Worm (Caenorhabditis elegans) whole organism, mixed stage, embryonic: ENCODE measurements around the gene sdz-26.
"Not testable (repeated sequence)": the region's sequence is repeated elsewhere in the genome, so short reads cannot be mapped to it uniquely, and the experiment has no call there.

Experiments
- blmp-1 ChIP-seq: fragments of 150-350 bp; optimal IDR thresholded peaks from 2 replicates; lab custom pipeline; 2014; ENCODE audit warnings: missing biosample characterization, missing genetic modification characterization
- ces-1 ChIP-seq: fragments of 150-350 bp; optimal IDR thresholded peaks from 2 replicates; lab custom pipeline; 2014; ENCODE audit warnings: missing biosample characterization, missing genetic modification reagents, missing genetic modification characterization
- cnd-1 ChIP-seq: fragments of 200-800 bp; sonication (Bioruptor generic); optimal IDR thresholded peaks from 2 replicates; lab custom pipeline; 2018; ENCODE audit warnings: mild to moderate bottlenecking, missing genetic modification characterization, missing compliant biosample characterization
- lsy-2 ChIP-seq: fragments of 150-350 bp; optimal IDR thresholded peaks from 2 replicates; lab custom pipeline; 2014; ENCODE audit warnings: missing biosample characterization, missing genetic modification characterization
- mep-1 ChIP-seq: fragments of 150-350 bp; optimal IDR thresholded peaks from 2 replicates; lab custom pipeline; 2017; ENCODE audit warnings: missing biosample characterization, missing genetic modification reagents, missing genetic modification characterization, inconsistent platforms
- mls-2 ChIP-seq: sonication (generic microtip); optimal IDR thresholded peaks from 2 replicates; lab custom pipeline; 2016; ENCODE audit warnings: mild to moderate bottlenecking, missing genetic modification characterization, moderate library complexity, missing compliant biosample characterization
- nhr-28 ChIP-seq: fragments of 150-350 bp; optimal IDR thresholded peaks from 2 replicates; lab custom pipeline; 2014; ENCODE audit warnings: missing biosample characterization, missing genetic modification characterization
- nhr-76 ChIP-seq: sonication (generic microtip); optimal IDR thresholded peaks from 2 replicates; lab custom pipeline; 2017; ENCODE audit warnings: missing biosample characterization, missing genetic modification characterization
- unc-39 ChIP-seq: fragments of 150-350 bp; optimal IDR thresholded peaks from 2 replicates; lab custom pipeline; 2014; ENCODE audit warnings: missing biosample characterization, missing genetic modification characterization
- unc-62 ChIP-seq: fragments of 150-350 bp; optimal IDR thresholded peaks from 2 replicates; lab custom pipeline; 2014; ENCODE audit warnings: missing biosample characterization, missing genetic modification reagents, missing genetic modification characterization

ce11 chrII:14344166-14344565, 37.4 kb upstream of the sdz-26 start, which contains the start of gene ddl-3:
- TF ChIP-seq unc-62 (GFP tag; lab: Kevin White, UChicago); nhr-76 (tag; lab: Kevin White, UChicago); ces-1 (GFP tag; lab: Kevin White, UChicago); mls-2 (tag; lab: Kevin White, UChicago); nhr-28; blmp-1 (tag; lab: Kevin White, UChicago); cnd-1 (tag; lab: Kevin White, UChicago); lsy-2; unc-39 (tag; lab: Kevin White, UChicago); mep-1: not testable (repeated sequence)
